Worm (Caenorhabditis elegans): ENCODE results near the gene R09F10.3.

R09F10.3 gene

ce11 chrX:8286740-8287299 is 7.6 kb upstream of the R09F10.3 start, which contains the start of gene sec-16A.2:
TSS of gene sec-16A.2 (plus strand) at chrX:8287249.
- TF ChIP-seq nhr-11 (tag; optimal IDR thresholded peaks at IDR 0.05) (peak; percentile 46), fos-1 (tag; optimal IDR thresholded peaks at IDR 0.05) (no peak), ztf-7 (tag; optimal IDR thresholded peaks at IDR 0.05) (no peak), nhr-76 (tag; optimal IDR thresholded peaks at IDR 0.05) (no peak), madf-9 (GFP tag; conservative IDR thresholded peaks at IDR 0.05) (no peak), daf-12 (tag; optimal IDR thresholded peaks at IDR 0.05) (no peak), nhr-25 (tag; optimal IDR thresholded peaks at IDR 0.05; ENCODE audit: borderline replicate concordance, insufficient read depth) (peak; percentile 13), ZK337.2 (GFP tag; IDR thresholded peaks at IDR 0.05) (no peak), T26A8.4 (GFP tag; IDR thresholded peaks at IDR 0.05) (no peak), egl-43 (GFP tag; IDR thresholded peaks at IDR 0.05) (no peak), lir-3 (tag; optimal IDR thresholded peaks at IDR 0.05) (no peak), nhr-48 (tag; optimal IDR thresholded peaks at IDR 0.05) (no peak), F37D6.2 (tag; optimal IDR thresholded peaks at IDR 0.05) (no peak), zfp-3 (GFP tag; conservative IDR thresholded peaks at IDR 0.05) (no peak), aha-1 (tag) (peak; percentile 97), sdz-12 (GFP tag; optimal IDR thresholded peaks at IDR 0.05) (no peak), nhr-77 (tag; optimal IDR thresholded peaks at IDR 0.05) (peak; percentile 67), pha-4 (GFP tag; IDR thresholded peaks at IDR 0.05) (no peak), pha-4 (tag; optimal IDR thresholded peaks at IDR 0.05) (peak; percentile 64), daf-19 (GFP tag; conservative IDR thresholded peaks at IDR 0.05) (no peak), rbr-2 (tag; optimal IDR thresholded peaks at IDR 0.05) (peak; percentile 61), fkh-10 (GFP tag; optimal IDR thresholded peaks at IDR 0.05) (peak; percentile 23), duxl-1 (tag; optimal IDR thresholded peaks at IDR 0.05; ENCODE audit: poor library complexity) (peak; percentile 24), hmg-1.1 (GFP tag; IDR thresholded peaks at IDR 0.05) (peak; percentile 79), F26F4.8 (GFP tag; conservative IDR thresholded peaks at IDR 0.05) (no peak), hlh-11 (tag; optimal IDR thresholded peaks at IDR 0.05) (peak; percentile 70), set-16 (GFP tag; IDR thresholded peaks at IDR 0.05) (no peak), ZK546.5 (tag; optimal IDR thresholded peaks at IDR 0.05) (no peak), mes-2 (tag; optimal IDR thresholded peaks at IDR 0.05; ENCODE audit: poor library complexity, severe bottlenecking) (peak; percentile 75), nhr-111 (GFP tag; optimal IDR thresholded peaks at IDR 0.05) (no peak), unc-62 (GFP tag; optimal IDR thresholded peaks at IDR 0.05 in 1 of 2) (no peak), unc-62 (tag; optimal IDR thresholded peaks at IDR 0.05) (no peak), zip-2 (tag; optimal IDR thresholded peaks at IDR 0.05) (no peak), dpl-1 (GFP tag; optimal IDR thresholded peaks at IDR 0.05) (peak; percentile 47), lsy-2 (tag; optimal IDR thresholded peaks at IDR 0.05) (peak in 1 of 2 experiments; percentile 79), lin-13 (GFP tag; optimal IDR thresholded peaks at IDR 0.05) (peak; percentile 77), zag-1 (tag; optimal IDR thresholded peaks at IDR 0.05) (no peak), lin-1 (GFP tag; IDR thresholded peaks at IDR 0.05) (no peak), dmd-6 (GFP tag; IDR thresholded peaks at IDR 0.05) (peak; percentile 55; the same call in 1 of the 2 replicates), mxl-3 (GFP tag; optimal IDR thresholded peaks at IDR 0.05) (peak; percentile 79), R02D3.7 (tag; optimal IDR thresholded peaks at IDR 0.05) (no peak), mep-1 (tag; optimal IDR thresholded peaks at IDR 0.05) (peak; percentile 85), ctbp-1 (GFP tag; IDR thresholded peaks at IDR 0.05) (peak; percentile 48; the same call in 1 of the 2 replicates), daf-16 (GFP tag; optimal IDR thresholded peaks at IDR 0.05) (peak in 1 of 2 experiments; percentile 38), daf-16 (tag; optimal IDR thresholded peaks at IDR 0.05) (peak; percentile 33), hlh-30 (tag; optimal IDR thresholded peaks at IDR 0.05; ENCODE audit: insufficient read depth) (peak; percentile 58), nhr-237 (tag; optimal IDR thresholded peaks at IDR 0.05) (no peak), mdl-1 (tag; optimal IDR thresholded peaks at IDR 0.05) (peak in 1 of 2 experiments; percentile 59), nhr-6 (tag; optimal IDR thresholded peaks at IDR 0.05) (peak; percentile 92), Y48G9A.11 (GFP tag; IDR thresholded peaks at IDR 0.05) (no peak), nhr-42 (GFP tag; IDR thresholded peaks at IDR 0.05) (0 out of 2 replicates have a peak, but pooled peaks have one; percentile 16), zip-11 (GFP tag; IDR thresholded peaks at IDR 0.05) (no peak)

All from whole organism, L4 larva.